Fruit fly (Drosophila melanogaster) whole organism, embryonic: ENCODE results near the gene Csk.

Experiments used
- Ada2b ChIP-seq: fragments of 200-800 bp; sonication (Bioruptor generic); IDR thresholded peaks from 2 replicates; pipeline ENCODE4 v1.3.6; 2022; ENCODE audit warnings: missing biosample characterization, missing genetic modification characterization
- Awh ChIP-seq: fragments of 200-800 bp; sonication (Bioruptor generic); IDR thresholded peaks from 2 replicates; pipeline ENCODE4, ENCODE4 v1.3.6; 2022; ENCODE audit warnings: missing biosample characterization, missing genetic modification characterization
- B-H1 ChIP-seq: fragments of 200-800 bp; sonication (Bioruptor generic); IDR thresholded peaks from 3 replicates; pipeline ENCODE4 v1.3.6; 2022; ENCODE audit warnings: missing biosample characterization, missing genetic modification characterization
- CG1024 ChIP-seq: fragments of 200-800 bp; sonication (Bioruptor generic); IDR thresholded peaks from 2 replicates; pipeline ENCODE4 v1.3.6; 2022; ENCODE audit warnings: missing biosample characterization, missing genetic modification characterization
- CG10462 ChIP-seq: fragments of 200-800 bp; sonication (Bioruptor generic); optimal IDR thresholded peaks from 2 replicates; lab custom pipeline; 2016; ENCODE audit warnings: missing biosample characterization, missing genetic modification characterization
- CG10654 ChIP-seq: fragments of 200-800 bp; sonication (Bioruptor generic); optimal IDR thresholded peaks from 2 replicates; lab custom pipeline; 2016; ENCODE audit warnings: missing biosample characterization, missing genetic modification characterization
- CG15479 ChIP-seq: fragments of 200-800 bp; sonication (Bioruptor generic); optimal IDR thresholded peaks from 3 replicates; lab custom pipeline; 2019; ENCODE audit warnings: missing biosample characterization, mild to moderate bottlenecking, missing genetic modification characterization, moderate library complexity
- CG16813 ChIP-seq: fragments of 200-800 bp; sonication (Bioruptor generic); IDR thresholded peaks from 3 replicates; pipeline ENCODE4 v1.3.6; 2022; ENCODE audit warnings: missing biosample characterization, missing genetic modification characterization; ENCODE audit not compliant: partially characterized antibody
- CG17359 ChIP-seq: fragments of 200-800 bp; sonication (Bioruptor generic); optimal IDR thresholded peaks from 3 replicates; lab custom pipeline; 2018; ENCODE audit warnings: missing biosample characterization, mild to moderate bottlenecking, missing genetic modification characterization, moderate library complexity
- CG17802 ChIP-seq: fragments of 200-800 bp; sonication (Bioruptor generic); optimal IDR thresholded peaks from 2 replicates; lab custom pipeline; 2018; ENCODE audit warnings: missing biosample characterization, mild to moderate bottlenecking, missing genetic modification characterization, moderate library complexity
- CG18764 ChIP-seq: fragments of 200-800 bp; sonication (Bioruptor generic); optimal IDR thresholded peaks from 3 replicates; lab custom pipeline; 2016; ENCODE audit warnings: missing biosample characterization, missing genetic modification characterization
- CG30020 ChIP-seq: fragments of 200-800 bp; optimal IDR thresholded peaks from 2 replicates; lab custom pipeline; 2019; ENCODE audit warnings: missing biosample characterization, mild to moderate bottlenecking, missing genetic modification characterization, moderate library complexity
- CG30403 ChIP-seq: fragments of 200-800 bp; sonication (Bioruptor generic); optimal IDR thresholded peaks from 3 replicates; lab custom pipeline; 2016; ENCODE audit warnings: missing biosample characterization, missing genetic modification characterization
- CG31365 ChIP-seq: fragments of 200-800 bp; sonication (Bioruptor generic); optimal IDR thresholded peaks from 2 replicates; lab custom pipeline; 2018; ENCODE audit warnings: missing biosample characterization, mild to moderate bottlenecking, missing genetic modification characterization
- CG3847 ChIP-seq: fragments of 200-800 bp; sonication (Bioruptor generic); IDR thresholded peaks from 2 replicates; pipeline ENCODE4 v1.3.6; 2022; ENCODE audit warnings: missing biosample characterization, missing genetic modification characterization
- CG3995 ChIP-seq: fragments of 200-800 bp; sonication (Bioruptor generic); optimal IDR thresholded peaks from 3 replicates; lab custom pipeline; 2016; ENCODE audit warnings: missing biosample characterization, missing genetic modification characterization
- CG4282 ChIP-seq: fragments of 200-800 bp; sonication (Bioruptor generic); optimal IDR thresholded peaks from 2 replicates; lab custom pipeline; 2016; ENCODE audit warnings: missing biosample characterization, missing genetic modification characterization
- CG6683 ChIP-seq: fragments of 200-800 bp; sonication (Bioruptor generic); optimal IDR thresholded peaks from 2 replicates; lab custom pipeline; 2017; ENCODE audit warnings: missing biosample characterization, mild to moderate bottlenecking, missing genetic modification characterization, missing genetic modification reagents
- CG6765 ChIP-seq: fragments of 200-800 bp; sonication (Bioruptor generic); optimal IDR thresholded peaks from 3 replicates; lab custom pipeline; 2017; ENCODE audit warnings: missing biosample characterization, mild to moderate bottlenecking, missing genetic modification characterization
- CHES-1-like ChIP-seq: fragments of 200-800 bp; sonication (Bioruptor generic); optimal IDR thresholded peaks from 2 replicates; lab custom pipeline; 2016; ENCODE audit warnings: missing biosample characterization, missing genetic modification characterization
- Dbx ChIP-seq: fragments of 200-800 bp; sonication (Bioruptor generic); IDR thresholded peaks from 3 replicates; pipeline ENCODE4 v1.3.6; 2022; ENCODE audit warnings: missing biosample characterization, missing genetic modification characterization
- Dp ChIP-seq: fragments of 200-800 bp; sonication (Bioruptor generic); optimal IDR thresholded peaks from 2 replicates; lab custom pipeline; 2018; ENCODE audit warnings: missing biosample characterization, mild to moderate bottlenecking, missing genetic modification characterization, moderate library complexity
- E2f2 ChIP-seq: fragments of 200-800 bp; sonication (Bioruptor generic); IDR thresholded peaks from 2 replicates; pipeline ENCODE4 v1.3.6; 2022; ENCODE audit warnings: missing biosample characterization, missing genetic modification characterization
- Ets65A ChIP-seq: fragments of 200-800 bp; sonication (Bioruptor generic); peaks from one replicate; lab custom pipeline; 2016; ENCODE audit warnings: missing biosample characterization, missing genetic modification characterization
- Fer3 ChIP-seq: fragments of 200-800 bp; sonication (Bioruptor generic); optimal IDR thresholded peaks from 2 replicates; lab custom pipeline; 2018; ENCODE audit warnings: missing biosample characterization, mild to moderate bottlenecking, missing genetic modification characterization, moderate library complexity
- H15 ChIP-seq: fragments of 200-800 bp; sonication (Bioruptor generic); IDR thresholded peaks from 3 replicates; pipeline ENCODE4 v1.3.6; 2022; ENCODE audit warnings: missing biosample characterization, missing genetic modification characterization
- Hey ChIP-seq: fragments of 200-800 bp; sonication (Bioruptor generic); optimal IDR thresholded peaks from 3 replicates; lab custom pipeline; 2018; ENCODE audit warnings: missing biosample characterization, mild to moderate bottlenecking, missing genetic modification characterization
- HmgZ ChIP-seq: fragments of 200-800 bp; sonication (Bioruptor generic); optimal IDR thresholded peaks from 2 replicates; lab custom pipeline; 2018; ENCODE audit warnings: missing biosample characterization, mild to moderate bottlenecking, missing genetic modification characterization
- Max ChIP-seq: fragments of 200-800 bp; sonication (Bioruptor generic); optimal IDR thresholded peaks from 2 replicates; lab custom pipeline; 2016; ENCODE audit warnings: missing biosample characterization, mild to moderate bottlenecking, missing genetic modification characterization
- Med ChIP-seq: fragments of 200-800 bp; sonication (Bioruptor generic); peaks from one replicate; lab custom pipeline; 2016; ENCODE audit warnings: missing biosample characterization, missing genetic modification characterization, mild to moderate bottlenecking, inconsistent platforms, moderate library complexity
- Myb ChIP-seq: fragments of 200-800 bp; sonication (Bioruptor generic); optimal IDR thresholded peaks from 2 replicates; lab custom pipeline; 2016; ENCODE audit warnings: missing biosample characterization, missing genetic modification characterization
- NC2α ChIP-seq: fragments of 200-800 bp; sonication (Bioruptor generic); optimal IDR thresholded peaks from 2 replicates; lab custom pipeline; 2016; ENCODE audit warnings: missing biosample characterization, missing genetic modification characterization
- Neu2 ChIP-seq: fragments of 200-800 bp; sonication (Bioruptor generic); optimal IDR thresholded peaks from 3 replicates; lab custom pipeline; 2016; ENCODE audit warnings: missing biosample characterization, missing genetic modification characterization, borderline replicate concordance
- Nf-YC ChIP-seq: fragments of 200-800 bp; optimal IDR thresholded peaks from 3 replicates; lab custom pipeline; 2019; ENCODE audit warnings: missing biosample characterization, mild to moderate bottlenecking, missing genetic modification characterization, moderate library complexity
- Oli ChIP-seq: fragments of 200-800 bp; sonication (Bioruptor generic); optimal IDR thresholded peaks from 2 replicates; lab custom pipeline; 2018; ENCODE audit warnings: missing biosample characterization, mild to moderate bottlenecking, missing genetic modification characterization, moderate library complexity
- Sry-β ChIP-seq: fragments of 200-800 bp; sonication (Bioruptor generic); optimal IDR thresholded peaks from 2 replicates; lab custom pipeline; 2018; ENCODE audit warnings: missing biosample characterization, mild to moderate bottlenecking, missing genetic modification characterization, moderate library complexity
- ab ChIP-seq: fragments of 200-800 bp; sonication (Bioruptor generic); optimal IDR thresholded peaks from 2 replicates; lab custom pipeline; 2016; ENCODE audit warnings: missing biosample characterization, missing genetic modification characterization
- ac ChIP-seq: fragments of 200-800 bp; sonication (Bioruptor generic); optimal IDR thresholded peaks from 3 replicates; lab custom pipeline; 2017; ENCODE audit warnings: missing biosample characterization, mild to moderate bottlenecking, missing genetic modification characterization
- bab2 ChIP-seq: fragments of 200-800 bp; sonication (Bioruptor generic); optimal IDR thresholded peaks from 2 replicates; lab custom pipeline; 2016; ENCODE audit warnings: missing biosample characterization, missing genetic modification characterization
- br ChIP-seq: fragments of >200 bp; optimal IDR thresholded peaks from 2 replicates; lab custom pipeline; 2017
- chm ChIP-seq: fragments of 200-800 bp; sonication (Bioruptor generic); IDR thresholded peaks from 2 replicates; pipeline ENCODE4 v1.3.6; 2022; ENCODE audit warnings: missing biosample characterization, missing genetic modification characterization
- corto ChIP-seq: fragments of 200-800 bp; sonication (Bioruptor generic); optimal IDR thresholded peaks from 2 replicates; lab custom pipeline; 2016; ENCODE audit warnings: missing biosample characterization, mild to moderate bottlenecking, missing genetic modification characterization, moderate library complexity
- crp ChIP-seq, 2 experiments: fragments of 200-800 bp; sonication (Bioruptor generic); optimal IDR thresholded peaks; 2 replicates in 1 of 2; 3 replicates in 1 of 2; lab custom pipeline; 2017; ENCODE audit warnings: missing biosample characterization in 2 of 2, missing genetic modification characterization in 2 of 2, mild to moderate bottlenecking in 1 of 2, moderate library complexity in 1 of 2
- disco-r ChIP-seq: fragments of 200-800 bp; sonication (Bioruptor generic); optimal IDR thresholded peaks from 2 replicates; lab custom pipeline; 2016; ENCODE audit warnings: missing biosample characterization, missing genetic modification characterization
- ewg ChIP-seq: fragments of 200-800 bp; sonication (Bioruptor generic); optimal IDR thresholded peaks from 3 replicates; lab custom pipeline; 2017; ENCODE audit warnings: mild to moderate bottlenecking, missing biosample characterization, missing genetic modification reagents, missing genetic modification characterization
- gem ChIP-seq: fragments of 200-800 bp; sonication (Bioruptor generic); optimal IDR thresholded peaks from 2 replicates; lab custom pipeline; 2019; ENCODE audit warnings: missing biosample characterization, mild to moderate bottlenecking, missing genetic modification characterization, moderate library complexity
- gsb ChIP-seq: fragments of 200-800 bp; sonication (Bioruptor generic); IDR thresholded peaks from 2 replicates; pipeline ENCODE4 v1.3.6; 2022; ENCODE audit warnings: missing biosample characterization, missing genetic modification characterization
- gt ChIP-seq: fragments of 200-800 bp; sonication (Bioruptor generic); IDR thresholded peaks from 2 replicates; pipeline ENCODE4 v1.3.6; 2022; ENCODE audit warnings: missing biosample characterization, missing genetic modification characterization
- kah ChIP-seq: fragments of 200-800 bp; sonication (Bioruptor generic); optimal IDR thresholded peaks from 2 replicates; lab custom pipeline; 2018; ENCODE audit warnings: missing biosample characterization, mild to moderate bottlenecking, missing genetic modification characterization
- pita ChIP-seq: fragments of 200-800 bp; sonication (Bioruptor generic); optimal IDR thresholded peaks from 2 replicates; lab custom pipeline; 2017; ENCODE audit warnings: missing biosample characterization, mild to moderate bottlenecking, missing genetic modification characterization
- sc ChIP-seq, 3 experiments: fragments of >200 bp in 2 of 3; fragments of 200-800 bp in 1 of 3; sonication (Bioruptor generic) in 1 of 3; optimal IDR thresholded peaks; 2 replicates in 2 of 3; 3 replicates in 1 of 3; lab custom pipeline; 2017; ENCODE audit warnings: mild to moderate bottlenecking in 1 of 3, missing biosample characterization in 1 of 3, missing genetic modification characterization in 1 of 3, missing genetic modification reagents in 1 of 3
- trh ChIP-seq: fragments of 200-800 bp; sonication (Bioruptor generic); optimal IDR thresholded peaks from 2 replicates; lab custom pipeline; 2016; ENCODE audit warnings: missing biosample characterization, missing genetic modification characterization

Csk gene

DNA sequence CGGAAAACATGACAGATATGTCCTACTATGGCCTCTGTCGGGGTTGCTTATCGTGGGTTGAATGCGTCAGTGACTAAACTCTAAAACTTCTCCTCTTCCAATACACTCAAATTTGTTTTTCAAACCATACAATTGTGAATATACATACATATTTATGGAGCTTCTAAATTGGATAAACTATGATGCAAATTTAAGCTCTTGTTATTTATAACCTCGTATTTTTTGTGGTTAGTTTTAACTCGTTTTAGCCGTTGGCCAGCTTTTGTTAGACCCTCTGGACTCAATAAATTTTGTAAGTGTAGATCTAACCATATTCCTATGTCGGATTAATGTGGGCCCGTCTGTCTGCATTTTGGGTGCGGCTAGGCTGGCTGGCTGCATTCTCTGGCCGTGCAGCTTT lies 33.1 kb downstream of the Csk start (continued):
- no peak for TF ChIP-seq CG6683 (GFP tag; lab: Kevin White, UChicago)
- TF ChIP-seq Neu2 (GFP tag; lab: Kevin White, UChicago), result no peak
- no peak for TF ChIP-seq CG4282 (GFP tag; lab: Kevin White, UChicago)
- no peak for TF ChIP-seq ewg (GFP tag; lab: Kevin White, UChicago)
- peak; percentile 26 for TF ChIP-seq Oli (tag; lab: Kevin White, UChicago)
- no peak for TF ChIP-seq Nf-YC (tag; lab: Kevin White, UChicago)
- no peak for TF ChIP-seq ab
- TF ChIP-seq CG15479 (GFP tag; lab: Kevin White, UChicago), result no peak
- peak; percentile 4 for TF ChIP-seq CG17359
- TF ChIP-seq gt (GFP tag; lab: Robert Waterston, UW), result no peak
- TF ChIP-seq CG3995 (GFP tag; lab: Kevin White, UChicago), result no peak
- no peak for TF ChIP-seq Ada2b
- no peak for TF ChIP-seq Max (GFP tag; lab: Kevin White, UChicago)
- peak; percentile 3 for TF ChIP-seq CG17802 (tag; lab: Kevin White, UChicago)
- TF ChIP-seq Dp (GFP tag; lab: Kevin White, UChicago), result no peak
- TF ChIP-seq Dbx (GFP tag; lab: Robert Waterston, UW), result no peak
- TF ChIP-seq B-H1, result no peak
- TF ChIP-seq CG30403 (GFP tag; lab: Kevin White, UChicago), result peak; percentile 45
- TF ChIP-seq crp (GFP tag; optimal IDR thresholded peaks at IDR 0.05; lab: Kevin White, UChicago), result no peak
- no peak; the same call in 1 of the 2 replicates for TF ChIP-seq E2f2
- peak; percentile 75 for TF ChIP-seq gem (tag; lab: Kevin White, UChicago)
- peak; percentile 49 for TF ChIP-seq Med (GFP tag; lab: Kevin White, UChicago)
- TF ChIP-seq CG31365 (tag; lab: Kevin White, UChicago), result no peak
- no peak for TF ChIP-seq H15 (GFP tag; lab: Robert Waterston, UW)
- no peak for TF ChIP-seq CG10654 (GFP tag; lab: Kevin White, UChicago)
- no peak for TF ChIP-seq HmgZ (tag; lab: Kevin White, UChicago)
- no peak for TF ChIP-seq pita (GFP tag; lab: Kevin White, UChicago)
- TF ChIP-seq CG18764 (GFP tag; lab: Kevin White, UChicago), result no peak
- no peak for TF ChIP-seq Hey (tag; lab: Kevin White, UChicago)
- no peak for TF ChIP-seq ac (GFP tag; lab: Kevin White, UChicago)
- TF ChIP-seq Sry-β, result no peak
- TF ChIP-seq gsb (GFP tag; lab: Robert Waterston, UW), result no peak
- TF ChIP-seq bab2 (GFP tag; lab: Kevin White, UChicago), result no peak
- TF ChIP-seq disco-r (GFP tag; lab: Kevin White, UChicago), result no peak
- peak; percentile 10 for TF ChIP-seq CG30020
- no peak for TF ChIP-seq trh (GFP tag; lab: Kevin White, UChicago)
- TF ChIP-seq Fer3 (tag; lab: Kevin White, UChicago), result no peak
- no peak for TF ChIP-seq CG10462
- peak; percentile 13; the same call in 1 of the 2 replicates for TF ChIP-seq chm
- TF ChIP-seq kah (GFP tag; lab: Kevin White, UChicago), result no peak
- no peak for TF ChIP-seq NC2α (GFP tag; lab: Kevin White, UChicago)
- no peak for TF ChIP-seq Ets65A
- no peak for TF ChIP-seq Myb (GFP tag; lab: Kevin White, UChicago)
- TF ChIP-seq corto (GFP tag; lab: Kevin White, UChicago), result no peak
- no peak for TF ChIP-seq CHES-1-like (GFP tag; lab: Kevin White, UChicago)
- no peak for TF ChIP-seq CG1024 (GFP tag; lab: Robert Waterston, UW)
- TF ChIP-seq br, result no peak
- no peak for TF ChIP-seq Awh (GFP tag; lab: Robert Waterston, UW)
- TF ChIP-seq CG16813 (GFP tag; lab: Robert Waterston, UW), result no peak
- TF ChIP-seq sc (optimal IDR thresholded peaks at IDR 0.05; lab: Kevin White, UChicago), result no peak
- TF ChIP-seq sc (GFP tag; optimal IDR thresholded peaks at IDR 0.05; lab: Kevin White, UChicago), result no peak
- no peak for TF ChIP-seq CG6765 (GFP tag; lab: Kevin White, UChicago)
- TF ChIP-seq CG3847 (GFP tag; lab: Robert Waterston, UW), result no peak
